Worm (Caenorhabditis elegans): ENCODE data around the gene AH9.6.

Gene AH9.6

DNA sequence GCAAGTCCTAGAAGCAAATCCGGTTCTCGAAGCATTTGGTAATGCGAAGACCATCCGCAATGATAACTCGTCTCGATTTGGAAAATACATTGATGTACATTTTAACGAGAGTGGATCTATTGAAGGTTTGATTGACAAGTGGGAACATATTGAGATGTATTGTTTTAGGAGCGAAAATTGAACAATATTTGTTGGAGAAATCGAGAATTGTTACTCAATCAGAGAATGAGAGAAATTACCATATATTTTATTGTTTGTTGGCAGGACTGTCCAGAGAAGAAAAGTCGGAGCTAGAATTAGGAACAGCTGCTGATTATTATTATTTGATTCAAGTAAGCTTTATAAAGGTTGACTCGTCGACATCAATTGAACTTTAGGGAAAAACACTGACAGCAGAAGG is 36.6 kb upstream of the AH9.6 start:
- TF ChIP-seq let-526 (GFP tag; IDR thresholded peaks at IDR 0.05), result no peak
- TF ChIP-seq ceh-79 (tag; optimal IDR thresholded peaks at IDR 0.05), result no peak
- TF ChIP-seq hsf-1 (GFP tag; IDR thresholded peaks at IDR 0.05), result no peak
- TF ChIP-seq nhr-120 (GFP tag; IDR thresholded peaks at IDR 0.05), result no peak
- TF ChIP-seq cebp-2 (GFP tag; IDR thresholded peaks at IDR 0.05), result no peak
- TF ChIP-seq ccch-3 (GFP tag; optimal IDR thresholded peaks at IDR 0.05), result no peak
- TF ChIP-seq B0019.2 (GFP tag; conservative IDR thresholded peaks at IDR 0.05), result no peak
- TF ChIP-seq aptf-3 (GFP tag; IDR thresholded peaks at IDR 0.05), result no peak

DNA sequence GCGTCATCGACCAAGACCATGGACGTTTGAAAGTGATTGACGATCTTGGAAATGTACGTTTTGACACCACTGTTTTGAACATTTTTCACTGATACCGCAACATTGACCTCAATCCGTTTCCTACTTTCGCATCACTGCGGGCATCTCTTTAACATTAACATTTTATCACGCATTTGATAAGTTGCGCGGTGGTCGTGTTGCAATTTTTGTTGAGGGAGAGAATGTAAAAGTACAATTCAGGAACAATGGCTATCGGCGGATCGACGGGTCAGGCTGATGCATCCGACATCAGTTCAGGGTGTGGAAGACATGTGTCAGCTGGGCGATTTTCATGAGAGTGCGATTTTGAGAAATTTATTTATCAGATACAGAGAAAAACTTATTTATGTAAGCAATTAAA is 35.3 kb upstream of the AH9.6 start:
- TF ChIP-seq F55B11.4 (tag; optimal IDR thresholded peaks at IDR 0.05; ENCODE audit: borderline replicate concordance, insufficient read depth) (no peak), lsl-1 (GFP tag; optimal IDR thresholded peaks at IDR 0.05) (no peak), Y56A3A.18 (GFP tag; IDR thresholded peaks at IDR 0.05) (no peak), F57A8.1 (GFP tag; optimal IDR thresholded peaks at IDR 0.05) (no peak), sptf-2 (GFP tag; optimal IDR thresholded peaks at IDR 0.05) (no peak), B0261.1 (tag; optimal IDR thresholded peaks at IDR 0.05) (no peak), ztf-25 (GFP tag; IDR thresholded peaks at IDR 0.05) (no peak), C06A6.2 (GFP tag; conservative IDR thresholded peaks at IDR 0.05) (no peak)

DNA sequence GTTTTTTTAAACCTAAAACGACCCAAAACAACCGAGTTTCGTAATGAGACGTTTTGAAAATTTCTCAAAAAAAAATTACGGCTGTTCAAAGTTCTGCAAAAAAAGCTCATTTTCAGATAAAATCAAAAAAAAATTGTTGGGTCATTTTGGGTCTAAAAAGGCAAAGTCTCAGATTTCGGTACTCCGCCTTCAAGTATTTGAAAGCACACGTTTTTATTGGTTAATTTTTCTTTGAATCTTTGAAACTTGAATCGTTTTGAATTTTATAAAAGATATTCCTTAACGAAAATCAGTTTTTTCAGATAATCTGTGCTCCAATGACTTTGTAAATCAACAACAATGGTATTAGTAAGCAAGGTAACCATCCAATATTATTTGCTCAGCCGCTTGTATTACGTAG is 34.8 kb upstream of the AH9.6 start, which contains the start of gene hum-6:
Gene hum-6 (plus strand): TSS at position 301 of the 400 bp plus-strand sequence.
- TF ChIP-seq lin-40 (tag; optimal IDR thresholded peaks at IDR 0.05), result no peak
- TF ChIP-seq zim-3 (tag; optimal IDR thresholded peaks at IDR 0.05), result no peak
- no peak for TF ChIP-seq let-526 (GFP tag; IDR thresholded peaks at IDR 0.05)
- no peak for TF ChIP-seq mel-28 (tag; optimal IDR thresholded peaks at IDR 0.05; ENCODE audit: borderline replicate concordance)
- TF ChIP-seq sea-2 (GFP tag; IDR thresholded peaks at IDR 0.05), result no peak
- no peak for TF ChIP-seq efl-1 (GFP tag; optimal IDR thresholded peaks at IDR 0.05)
- TF ChIP-seq F57C9.4 (tag; optimal IDR thresholded peaks at IDR 0.05), result no peak
- no peak for TF ChIP-seq snpc-4 (GFP tag; optimal IDR thresholded peaks at IDR 0.05)
- TF ChIP-seq snpc-4 (tag; optimal IDR thresholded peaks at IDR 0.05), result no peak
- no peak for TF ChIP-seq rpc-1 (optimal IDR thresholded peaks at IDR 0.05)
- TF ChIP-seq rpc-1 (tag; optimal IDR thresholded peaks at IDR 0.05), result no peak
- TF ChIP-seq nhr-120 (GFP tag; IDR thresholded peaks at IDR 0.05), result no peak
- TF ChIP-seq somi-1 (GFP tag; optimal IDR thresholded peaks at IDR 0.05), result no peak
- TF ChIP-seq attf-6 (GFP tag; IDR thresholded peaks at IDR 0.05), result no peak
- no peak for TF ChIP-seq T07F8.4 (tag; optimal IDR thresholded peaks at IDR 0.05)
- TF ChIP-seq akir-1 (GFP tag; optimal IDR thresholded peaks at IDR 0.05), result no peak
- TF ChIP-seq xnd-1 (tag; optimal IDR thresholded peaks at IDR 0.05), result no peak

DNA sequence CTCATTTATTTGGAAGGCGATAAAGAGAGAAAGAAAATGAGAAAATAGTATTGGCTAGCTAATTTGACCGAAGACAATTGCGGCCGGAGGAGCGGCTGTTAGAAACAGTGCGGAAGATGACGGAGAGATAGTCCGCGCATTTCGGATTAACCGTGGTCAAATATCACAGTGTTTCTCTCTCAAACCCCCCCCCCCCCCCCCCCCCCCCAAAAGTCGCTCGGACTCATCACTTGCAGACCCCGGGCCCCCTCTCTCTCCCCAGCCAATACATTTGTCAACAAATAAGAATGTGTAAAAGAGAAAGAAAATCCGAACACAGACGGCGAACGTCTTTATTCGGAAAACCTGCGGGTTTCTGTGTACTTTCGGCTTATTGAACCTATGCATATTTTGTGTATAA is 33.9 kb upstream of the AH9.6 start:
- no peak for TF ChIP-seq nhr-179 (tag; optimal IDR thresholded peaks at IDR 0.05)
- TF ChIP-seq egrh-3 (GFP tag; IDR thresholded peaks at IDR 0.05), result peak; percentile 60; the same call in 1 of the 2 replicates

DNA sequence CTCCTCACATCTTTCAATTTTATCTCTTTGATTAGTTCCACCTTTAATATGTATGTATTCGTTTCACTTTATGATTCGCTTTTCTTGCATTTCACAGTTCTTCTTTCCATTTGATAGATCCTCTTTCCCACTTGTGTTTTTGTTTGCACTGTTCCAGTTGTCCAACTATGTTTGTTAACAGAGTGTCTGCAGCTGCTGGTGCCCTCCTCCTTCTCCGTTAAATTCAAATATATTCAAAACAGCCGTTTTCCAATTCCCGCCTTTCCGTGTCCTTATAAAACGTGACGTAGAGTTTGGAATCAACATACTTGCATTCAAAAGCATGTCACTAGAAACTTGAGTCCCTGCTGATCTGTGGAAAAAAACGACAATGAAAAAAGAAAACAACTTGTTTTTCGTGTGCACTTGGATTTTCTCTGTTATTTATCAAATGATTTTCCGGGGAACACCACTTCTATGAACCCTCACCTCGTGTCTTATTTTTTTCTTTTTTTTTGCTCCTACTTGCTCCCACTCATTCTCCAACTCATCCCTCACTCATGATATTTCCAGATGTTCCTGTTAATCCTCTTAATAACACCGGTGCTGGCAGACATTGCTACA is 26.4 kb upstream of the AH9.6 start, which contains the start of gene T10H10.2:
Gene T10H10.2 (plus strand): TSS at position 553 of the 603 bp plus-strand sequence.
- TF ChIP-seq C06A6.2 (GFP tag; conservative IDR thresholded peaks at IDR 0.05), result no peak
- no peak for TF ChIP-seq F10E7.11 (tag; optimal IDR thresholded peaks at IDR 0.05)
- no peak for TF ChIP-seq dox-1 (GFP tag; IDR thresholded peaks at IDR 0.05)
- TF ChIP-seq F52B5.7 (tag; optimal IDR thresholded peaks at IDR 0.05), result no peak
- no peak for TF ChIP-seq zim-3 (tag; optimal IDR thresholded peaks at IDR 0.05)
- TF ChIP-seq nhr-90 (tag; optimal IDR thresholded peaks at IDR 0.05), result no peak
- TF ChIP-seq rec-8 (tag; optimal IDR thresholded peaks at IDR 0.05), result no peak
- no peak for TF ChIP-seq ceh-40 (GFP tag; IDR thresholded peaks at IDR 0.05)
- TF ChIP-seq lag-1 (GFP tag; IDR thresholded peaks at IDR 0.05), result no peak
- no peak for TF ChIP-seq bed-2 (GFP tag; IDR thresholded peaks at IDR 0.05)
- no peak for TF ChIP-seq egrh-3 (GFP tag; IDR thresholded peaks at IDR 0.05)
